Fruit fly (Drosophila melanogaster): ENCODE measurements around the gene Hip14.

Hip14 gene

DNA sequence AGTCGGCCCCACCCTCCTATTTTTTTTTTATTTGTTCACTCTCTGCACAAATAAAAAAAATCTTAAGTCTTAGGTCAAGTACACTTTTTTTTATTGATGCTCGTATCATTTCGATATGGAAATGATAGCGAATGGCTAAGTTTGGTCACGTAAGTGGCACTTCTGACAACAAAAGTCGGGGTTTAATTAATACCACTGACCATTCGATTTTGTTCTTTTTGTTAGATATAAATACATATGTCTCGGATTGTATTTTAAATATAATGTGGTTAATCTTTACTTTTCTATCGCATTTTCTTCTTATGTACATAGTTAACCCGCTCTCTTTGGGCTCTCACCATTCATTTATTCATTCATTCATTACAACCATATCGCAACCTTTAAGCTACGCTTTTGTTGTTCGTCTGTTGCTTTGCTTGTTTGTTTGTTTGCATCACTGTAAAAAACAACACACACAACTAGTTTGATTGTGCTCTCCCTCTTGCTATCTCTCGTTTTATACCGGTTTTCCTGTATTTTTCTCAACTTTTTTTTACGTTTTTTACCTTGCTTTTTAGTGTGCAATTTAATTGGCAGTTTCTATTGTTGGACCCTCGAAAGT lies 14.2 kb downstream of the Hip14 start (continued):
- TF ChIP-seq ss (GFP tag; optimal IDR thresholded peaks at IDR 0.05) = peak; percentile 76 to 80
- no peak for TF ChIP-seq fd85E (GFP tag; optimal IDR thresholded peaks at IDR 0.05)
- TF ChIP-seq Blimp-1 (GFP tag; optimal IDR thresholded peaks at IDR 0.05) = no peak
- peak; percentile 10 for TF ChIP-seq CG3919 (GFP tag; optimal IDR thresholded peaks at IDR 0.05)
- peak; percentile 71 for TF ChIP-seq CG15336 (GFP tag; IDR thresholded peaks at IDR 0.05)
- TF ChIP-seq achi (GFP tag; optimal IDR thresholded peaks at IDR 0.05) = peak; percentile 12
- TF ChIP-seq Lpt (GFP tag; optimal IDR thresholded peaks at IDR 0.05) = peak; percentile 30
- TF ChIP-seq spab (GFP tag; optimal IDR thresholded peaks at IDR 0.05) = no peak
- TF ChIP-seq CG1621 (tag; optimal IDR thresholded peaks at IDR 0.05) = no peak
- peak; percentile 89 for TF ChIP-seq CG6276 (GFP tag; optimal IDR thresholded peaks at IDR 0.05)
- TF ChIP-seq CG9139 (GFP tag; optimal IDR thresholded peaks at IDR 0.05) = peak; percentile 55
- TF ChIP-seq CG8319 (GFP tag; optimal IDR thresholded peaks at IDR 0.05) = no peak
- no peak for TF ChIP-seq fd59A (GFP tag; optimal IDR thresholded peaks at IDR 0.05)
- no peak for TF ChIP-seq Smox (GFP tag; optimal IDR thresholded peaks at IDR 0.05)
- TF ChIP-seq CG6792 (GFP tag; optimal IDR thresholded peaks at IDR 0.05) = no peak
- TF ChIP-seq Eip93F (GFP tag; optimal IDR thresholded peaks at IDR 0.05) = no peak
- TF ChIP-seq CG8632 (GFP tag; optimal IDR thresholded peaks at IDR 0.05) = no peak

DNA sequence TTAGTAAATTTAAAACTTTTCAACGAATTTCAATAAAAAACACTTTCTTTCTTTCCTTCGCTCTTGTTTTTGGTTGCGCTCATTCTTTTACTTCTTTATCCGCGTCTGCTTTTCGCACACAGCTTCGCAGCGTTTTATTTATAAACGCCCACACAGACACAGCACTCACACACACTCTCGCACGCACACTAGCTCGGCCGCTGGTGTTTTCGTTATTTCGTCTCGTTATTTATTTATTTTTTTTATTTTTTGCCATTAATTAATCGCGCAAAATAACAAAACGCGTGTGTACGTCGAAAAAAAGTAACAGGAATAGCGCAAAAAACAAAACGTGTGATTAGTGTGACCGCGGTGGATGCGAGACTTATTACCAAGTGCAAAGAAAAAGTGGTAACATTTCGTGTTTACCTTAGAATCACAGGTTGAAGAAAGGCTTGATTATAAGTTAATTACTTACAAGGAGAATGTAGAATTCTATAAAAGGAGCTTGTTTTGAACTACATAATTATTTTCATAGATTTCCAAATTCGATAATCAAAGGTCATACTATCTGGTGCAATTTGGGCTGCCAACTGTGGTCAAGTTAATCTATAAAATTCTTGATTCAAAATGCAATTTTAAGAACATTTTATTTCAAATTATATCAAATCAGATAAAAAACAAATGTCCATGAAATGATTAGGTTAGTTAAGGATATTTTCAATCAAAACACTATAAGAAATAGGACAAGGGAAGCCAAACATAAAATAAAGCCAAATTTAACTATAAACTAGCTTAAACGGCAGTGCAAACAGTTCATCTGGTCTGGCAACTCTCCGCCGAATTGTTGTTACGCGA lies 16.6 kb downstream of the Hip14 start, which contains the start of the genes hzg and mRpS31:
Gene hzg (minus strand): TSS at position 336 of the 837 bp plus-strand sequence.
Gene mRpS31 (plus strand): TSS at position 793 of the 837 bp plus-strand sequence.
- peak; percentile 42 for TF ChIP-seq esn (GFP tag; optimal IDR thresholded peaks at IDR 0.05)
- peak; percentile 12 for TF ChIP-seq CG8632 (GFP tag; optimal IDR thresholded peaks at IDR 0.05)
- peak; percentile 83 for TF ChIP-seq CG6163 (GFP tag; IDR thresholded peaks at IDR 0.05)
- no peak for TF ChIP-seq Gug (GFP tag; IDR thresholded peaks at IDR 0.05)
- TF ChIP-seq OdsH (GFP tag; optimal IDR thresholded peaks at IDR 0.05) = peak; percentile 16
- TF ChIP-seq CG7368 (GFP tag; optimal IDR thresholded peaks at IDR 0.05) = no peak
- peak; percentile 48 for TF ChIP-seq Met (GFP tag; optimal IDR thresholded peaks at IDR 0.05)
- peak; percentile 49 for TF ChIP-seq CG32006 (GFP tag; optimal IDR thresholded peaks at IDR 0.05)
- TF ChIP-seq CG8319 (GFP tag; optimal IDR thresholded peaks at IDR 0.05) = no peak
- TF ChIP-seq Hr38 (GFP tag; optimal IDR thresholded peaks at IDR 0.05) = no peak
- TF ChIP-seq fd85E (GFP tag; optimal IDR thresholded peaks at IDR 0.05) = no peak
- peak; percentile 17 for TF ChIP-seq CG6792 (GFP tag; optimal IDR thresholded peaks at IDR 0.05)
- peak; percentile 24 for TF ChIP-seq cyc (GFP tag; optimal IDR thresholded peaks at IDR 0.05)
- peak; percentile 53 for TF ChIP-seq fkh (GFP tag; optimal IDR thresholded peaks at IDR 0.05)
- peak; percentile 61 for TF ChIP-seq Sox14 (GFP tag; optimal IDR thresholded peaks at IDR 0.05)
- TF ChIP-seq CG31627 (GFP tag; optimal IDR thresholded peaks at IDR 0.05) = peak; percentile 64
- TF ChIP-seq dsx (GFP tag; optimal IDR thresholded peaks at IDR 0.05; ENCODE audit: poor library complexity, severe bottlenecking) = peak; percentile 46
- TF ChIP-seq lz (GFP tag; optimal IDR thresholded peaks at IDR 0.05) = peak; percentile 54
- TF ChIP-seq CG3032 (tag; optimal IDR thresholded peaks at IDR 0.05) = peak; percentile 43
- TF ChIP-seq CG3919 (GFP tag; optimal IDR thresholded peaks at IDR 0.05) = peak; percentile 44
- TF ChIP-seq Blimp-1 (GFP tag; optimal IDR thresholded peaks at IDR 0.05) = peak; percentile 28
- TF ChIP-seq pdm3 (GFP tag; optimal IDR thresholded peaks at IDR 0.05) = peak; percentile 69
- peak; percentile 75 for TF ChIP-seq CG6808 (GFP tag; optimal IDR thresholded peaks at IDR 0.05)
- TF ChIP-seq CG11902 (GFP tag; optimal IDR thresholded peaks at IDR 0.05) = peak; percentile 14
- TF ChIP-seq CG6276 (GFP tag; optimal IDR thresholded peaks at IDR 0.05) = peak; percentile 89
- peak; percentile 73 for TF ChIP-seq svp (GFP tag)
- no peak for TF ChIP-seq CG4318 (GFP tag; optimal IDR thresholded peaks at IDR 0.05)
- TF ChIP-seq salr (GFP tag; optimal IDR thresholded peaks at IDR 0.05) = peak; percentile 50 to 68
- TF ChIP-seq Eip78C (GFP tag) = peak; percentile 89
- peak; percentile 57 for TF ChIP-seq Hr4 (GFP tag; optimal IDR thresholded peaks at IDR 0.05)
- TF ChIP-seq net (GFP tag; optimal IDR thresholded peaks at IDR 0.05) = peak; percentile 58
- peak; percentile 65 for TF ChIP-seq Sox102F (GFP tag; optimal IDR thresholded peaks at IDR 0.05)
- peak; percentile 74; the same call in 2 of the 3 replicates for TF ChIP-seq CG8119 (GFP tag; IDR thresholded peaks at IDR 0.05)
- TF ChIP-seq Sox15 (GFP tag; optimal IDR thresholded peaks at IDR 0.05) = no peak
- TF ChIP-seq CG16779 (tag; optimal IDR thresholded peaks at IDR 0.05) = peak; percentile 93
- peak; percentile 48 for TF ChIP-seq Hr39 (GFP tag; optimal IDR thresholded peaks at IDR 0.05)
- TF ChIP-seq CG9139 (GFP tag; optimal IDR thresholded peaks at IDR 0.05) = peak; percentile 75
- no peak for TF ChIP-seq CG11294 (GFP tag; IDR thresholded peaks at IDR 0.05)
